Fruit fly (Drosophila melanogaster): ENCODE results near the gene CG4174.

The CG4174 gene

DNA sequence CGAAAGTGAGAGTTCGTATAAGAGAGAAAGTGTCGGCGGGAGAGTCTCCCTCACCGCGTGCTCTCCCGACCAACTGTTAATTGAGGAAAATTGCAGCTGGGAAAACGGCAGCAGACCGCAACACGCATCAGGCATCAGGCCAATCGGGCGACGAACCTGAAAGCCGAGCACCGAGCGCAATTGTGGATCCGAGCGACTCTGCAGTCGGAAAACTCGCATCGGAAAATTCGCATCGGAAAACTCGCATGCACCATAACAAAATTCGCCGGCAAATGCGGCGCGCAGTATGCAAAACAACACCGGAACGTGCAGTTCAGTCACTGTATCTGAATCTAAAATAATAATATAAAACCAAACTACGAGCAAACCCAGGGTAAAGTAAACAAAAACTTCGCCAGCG is 57.8 kb downstream of the CG4174 start, which contains the start of gene AstC-R1:
TSS of gene AstC-R1 (plus strand) at position 301 of the 400 bp plus-strand sequence.
- TF ChIP-seq tna (GFP tag; IDR thresholded peaks at IDR 0.05; ENCODE audit: partially characterized antibody) (no peak), CG15479 (GFP tag; optimal IDR thresholded peaks at IDR 0.05) (peak; percentile 32), sug (tag; optimal IDR thresholded peaks at IDR 0.05) (no peak), Trl (optimal IDR thresholded peaks at IDR 0.05) (peak in 1 of 2 experiments; percentile 13), Trl (GFP tag; optimal IDR thresholded peaks at IDR 0.05) (no peak), CG9932 (GFP tag; IDR thresholded peaks at IDR 0.05) (no peak)

Measured in whole organism, embryonic.